Worm (Caenorhabditis elegans) whole organism, mixed stage, embryonic: ENCODE data around the gene T04C12.1.

Experiments used
- ces-1 ChIP-seq: fragments of 150-350 bp; optimal IDR thresholded peaks from 2 replicates; lab custom pipeline; 2014; ENCODE audit warnings: missing biosample characterization, missing genetic modification reagents, missing genetic modification characterization
- elt-3 ChIP-seq: fragments of 150-350 bp; optimal IDR thresholded peaks from 2 replicates; lab custom pipeline; 2014; ENCODE audit warnings: missing biosample characterization, missing genetic modification characterization
- flh-1 ChIP-seq: fragments of 200-800 bp; sonication (Bioruptor generic); optimal IDR thresholded peaks from 2 replicates; lab custom pipeline; 2018; ENCODE audit warnings: mild to moderate bottlenecking, missing genetic modification characterization, moderate library complexity, missing compliant biosample characterization
- lin-13 ChIP-seq: fragments of 150-350 bp; optimal IDR thresholded peaks from 2 replicates; lab custom pipeline; 2014; ENCODE audit warnings: missing biosample characterization, missing genetic modification characterization
- lin-32 ChIP-seq: fragments of 200-800 bp; sonication (Bioruptor generic); optimal IDR thresholded peaks from 2 replicates; lab custom pipeline; 2018; ENCODE audit warnings: mild to moderate bottlenecking, missing genetic modification characterization, missing compliant biosample characterization
- lsy-2 ChIP-seq: fragments of 150-350 bp; optimal IDR thresholded peaks from 2 replicates; lab custom pipeline; 2014; ENCODE audit warnings: missing biosample characterization, missing genetic modification characterization
- mab-5 ChIP-seq: fragments of 150-350 bp; optimal IDR thresholded peaks from 2 replicates; lab custom pipeline; 2014; ENCODE audit warnings: missing biosample characterization, missing genetic modification characterization
- nhr-28 ChIP-seq: fragments of 150-350 bp; optimal IDR thresholded peaks from 2 replicates; lab custom pipeline; 2014; ENCODE audit warnings: missing biosample characterization, missing genetic modification characterization
- sptf-1 ChIP-seq: sonication (generic microtip); optimal IDR thresholded peaks from 2 replicates; lab custom pipeline; 2017; ENCODE audit warnings: mild to moderate bottlenecking, missing genetic modification characterization, moderate library complexity, missing compliant biosample characterization
- unc-120 ChIP-seq: sonication (generic microtip); optimal IDR thresholded peaks from 2 replicates; lab custom pipeline; 2017; ENCODE audit warnings: missing genetic modification characterization, missing compliant biosample characterization; ENCODE audit not compliant: poor library complexity, severe bottlenecking
- unc-62 ChIP-seq: fragments of 150-350 bp; optimal IDR thresholded peaks from 2 replicates; lab custom pipeline; 2014; ENCODE audit warnings: missing biosample characterization, missing genetic modification reagents, missing genetic modification characterization
- ztf-11 ChIP-seq: fragments of 150-350 bp; optimal IDR thresholded peaks from 2 replicates; lab custom pipeline; 2014; ENCODE audit warnings: missing biosample characterization, missing genetic modification characterization

DNA sequence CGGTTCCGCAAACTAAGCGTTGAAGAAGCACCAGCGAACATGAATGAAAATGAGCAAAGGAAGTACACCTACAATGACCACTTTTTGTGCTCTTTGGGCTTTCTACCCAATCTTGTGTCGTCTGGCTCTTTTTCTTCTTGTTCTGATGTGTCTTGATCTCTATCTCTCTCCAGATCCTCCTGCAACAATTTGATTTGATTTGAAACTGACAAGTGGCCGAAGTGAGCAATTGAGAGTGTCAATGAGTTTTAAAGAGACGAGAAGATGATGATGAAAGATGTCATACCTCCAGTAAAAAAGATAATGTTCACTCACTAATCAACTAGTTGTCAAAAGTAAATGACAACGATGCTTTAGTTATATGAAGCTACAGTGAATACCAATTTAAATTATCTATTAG lies 24.3 kb downstream of the T04C12.1 start, which contains the start of gene pptr-2:
- TF ChIP-seq flh-1 (no peak), elt-3 (tag; lab: Kevin White, UChicago) (no peak), lin-13 (tag; lab: Kevin White, UChicago) (no peak), mab-5 (tag; lab: Kevin White, UChicago) (no peak), sptf-1 (tag; lab: Kevin White, UChicago) (no peak), lin-32 (GFP tag; lab: Kevin White, UChicago) (no peak), unc-62 (GFP tag; lab: Kevin White, UChicago) (peak; percentile 97), ces-1 (GFP tag; lab: Kevin White, UChicago) (peak; percentile 3), ztf-11 (tag; lab: Kevin White, UChicago) (no peak), unc-120 (peak; percentile 50), lsy-2 (tag; lab: Kevin White, UChicago) (no peak), nhr-28 (no peak)
